Worm (Caenorhabditis elegans): Measurements from ENCODE around the gene abch-1.
A peak's percentile ranks its signal among the peaks of the same experiment; 100 is the strongest.

abch-1 gene

DNA sequence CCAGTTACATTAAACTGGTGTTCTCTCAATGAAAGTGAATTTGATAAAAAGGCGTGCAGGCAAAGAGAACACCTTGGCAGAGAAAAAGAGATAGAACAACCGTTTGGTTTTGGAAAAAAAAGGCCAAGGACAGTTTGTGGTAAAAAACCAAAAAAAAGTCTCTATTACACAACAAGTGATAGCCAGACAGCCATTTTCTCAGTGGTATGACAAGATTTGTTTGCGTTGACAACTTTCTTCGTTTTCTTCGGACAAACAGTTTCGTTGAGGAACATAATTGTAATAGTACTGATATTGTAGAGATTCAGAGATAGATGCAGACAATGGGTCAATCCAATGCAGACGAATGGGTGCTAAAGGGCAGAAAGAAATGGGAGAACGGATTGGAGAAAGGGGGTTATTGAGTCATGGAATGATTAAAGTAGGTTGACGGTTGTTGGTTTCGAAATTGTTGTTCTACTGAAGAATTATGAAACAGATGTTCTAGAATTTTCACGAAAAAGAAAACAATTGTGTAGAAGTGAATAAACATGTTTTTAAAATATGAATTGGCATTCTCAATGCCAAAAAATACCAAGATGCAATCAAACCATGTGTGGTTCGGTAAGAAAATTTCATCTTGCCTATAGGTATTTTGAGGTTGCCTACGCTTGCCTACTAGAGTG, 30.9 kb upstream of the abch-1 start:
- TF ChIP-seq tra-4 (tag; optimal IDR thresholded peaks at IDR 0.05) (no peak), sea-1 (GFP tag; conservative IDR thresholded peaks at IDR 0.05) (no peak), ets-7 (tag; optimal IDR thresholded peaks at IDR 0.05) (no peak), scrt-1 (GFP tag; IDR thresholded peaks at IDR 0.05) (no peak), tbx-11 (GFP tag; IDR thresholded peaks at IDR 0.05) (no peak), hmg-4 (GFP tag; optimal IDR thresholded peaks at IDR 0.05) (no peak), aly-1 (tag; optimal IDR thresholded peaks at IDR 0.05) (no peak), hnd-1 (tag; optimal IDR thresholded peaks at IDR 0.05) (no peak), ceh-13 (GFP tag; optimal IDR thresholded peaks at IDR 0.05) (no peak), ama-1 (optimal IDR thresholded peaks at IDR 0.05) (no peak), B0310.2 (tag; optimal IDR thresholded peaks at IDR 0.05) (no peak), F13C5.2 (tag; optimal IDR thresholded peaks at IDR 0.05) (no peak), ceh-36 (tag; optimal IDR thresholded peaks at IDR 0.05) (no peak), hmbx-1 (tag; optimal IDR thresholded peaks at IDR 0.05) (no peak), tbx-37 (GFP tag; conservative IDR thresholded peaks at IDR 0.05) (no peak), pes-1 (GFP tag; IDR thresholded peaks at IDR 0.05) (no peak), flt-1 (GFP tag; IDR thresholded peaks at IDR 0.05) (no peak)

DNA sequence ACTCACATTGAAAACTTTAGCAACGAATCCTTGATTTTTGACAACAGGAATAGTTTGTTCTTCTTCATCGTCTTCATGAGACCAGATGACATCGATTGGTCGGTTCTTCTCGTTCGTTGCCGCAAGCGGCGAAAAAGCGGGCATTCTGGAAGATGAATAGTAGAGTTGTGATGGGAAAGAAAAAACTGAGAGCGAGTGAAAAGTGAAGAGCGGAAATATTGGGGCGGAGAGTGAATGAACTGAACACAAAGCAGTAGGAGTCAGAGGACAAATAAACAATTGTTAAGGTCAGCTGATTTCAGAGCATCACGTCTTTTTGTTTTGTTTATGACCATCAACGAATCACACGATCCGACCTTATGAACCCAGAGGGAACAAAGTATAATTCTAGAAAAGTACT, 29.9 kb upstream of the abch-1 start, which contains the start of gene F18C5.10:
TSS of gene F18C5.10 (minus strand) at position 145 of the 400 bp plus-strand sequence.
- TF ChIP-seq ets-7 (tag; optimal IDR thresholded peaks at IDR 0.05) = no peak
- no peak for TF ChIP-seq pes-1 (GFP tag; IDR thresholded peaks at IDR 0.05)
- no peak for TF ChIP-seq tra-4 (tag; optimal IDR thresholded peaks at IDR 0.05)
- no peak for TF ChIP-seq B0310.2 (tag; optimal IDR thresholded peaks at IDR 0.05)
- no peak for TF ChIP-seq ceh-13 (GFP tag; optimal IDR thresholded peaks at IDR 0.05)
- TF ChIP-seq hmbx-1 (tag; optimal IDR thresholded peaks at IDR 0.05) = no peak
- no peak for TF ChIP-seq scrt-1 (GFP tag; IDR thresholded peaks at IDR 0.05)
- TF ChIP-seq flt-1 (GFP tag; IDR thresholded peaks at IDR 0.05) = no peak
- TF ChIP-seq tbx-11 (GFP tag; IDR thresholded peaks at IDR 0.05) = no peak
- no peak for TF ChIP-seq hnd-1 (tag; optimal IDR thresholded peaks at IDR 0.05)
- no peak for TF ChIP-seq aly-1 (tag; optimal IDR thresholded peaks at IDR 0.05)
- no peak for TF ChIP-seq tbx-37 (GFP tag; conservative IDR thresholded peaks at IDR 0.05)
- TF ChIP-seq ceh-36 (tag; optimal IDR thresholded peaks at IDR 0.05) = no peak
- TF ChIP-seq hmg-4 (GFP tag; optimal IDR thresholded peaks at IDR 0.05) = no peak
- no peak for TF ChIP-seq sea-1 (GFP tag; conservative IDR thresholded peaks at IDR 0.05)
- TF ChIP-seq ama-1 (optimal IDR thresholded peaks at IDR 0.05) = no peak
- no peak for TF ChIP-seq F13C5.2 (tag; optimal IDR thresholded peaks at IDR 0.05)

DNA sequence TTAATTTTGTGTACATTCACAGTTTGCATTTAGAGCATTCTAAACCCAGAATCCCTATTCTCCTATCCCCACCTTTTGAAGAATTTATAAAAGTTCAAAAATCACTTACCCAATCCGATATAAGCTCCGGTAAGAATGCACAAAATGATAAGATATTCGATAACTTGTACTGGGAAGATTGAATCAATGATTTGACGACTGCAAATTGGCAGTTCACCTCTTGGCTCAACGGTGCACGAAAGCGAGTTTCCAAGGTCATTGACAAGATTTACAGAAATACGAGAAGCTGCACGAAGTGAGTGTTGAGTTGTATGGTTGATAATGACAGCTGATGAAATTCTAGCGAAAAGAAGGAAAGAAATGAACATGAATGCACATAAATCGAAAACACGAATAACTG, 28.9 kb upstream of the abch-1 start:
- TF ChIP-seq hnd-1 (tag; optimal IDR thresholded peaks at IDR 0.05) = no peak
- no peak for TF ChIP-seq tbx-11 (GFP tag; IDR thresholded peaks at IDR 0.05)
- TF ChIP-seq scrt-1 (GFP tag; IDR thresholded peaks at IDR 0.05) = no peak
- no peak for TF ChIP-seq ceh-13 (GFP tag; optimal IDR thresholded peaks at IDR 0.05)
- no peak for TF ChIP-seq hmbx-1 (tag; optimal IDR thresholded peaks at IDR 0.05)
- no peak for TF ChIP-seq flt-1 (GFP tag; IDR thresholded peaks at IDR 0.05)
- no peak for TF ChIP-seq pes-1 (GFP tag; IDR thresholded peaks at IDR 0.05)
- no peak for TF ChIP-seq F13C5.2 (tag; optimal IDR thresholded peaks at IDR 0.05)
- TF ChIP-seq ama-1 (optimal IDR thresholded peaks at IDR 0.05) = no peak
- TF ChIP-seq ceh-36 (tag; optimal IDR thresholded peaks at IDR 0.05) = no peak
- no peak for TF ChIP-seq hmg-4 (GFP tag; optimal IDR thresholded peaks at IDR 0.05)
- TF ChIP-seq B0310.2 (tag; optimal IDR thresholded peaks at IDR 0.05) = no peak
- TF ChIP-seq ets-7 (tag; optimal IDR thresholded peaks at IDR 0.05) = no peak
- TF ChIP-seq tbx-37 (GFP tag; conservative IDR thresholded peaks at IDR 0.05) = no peak
- no peak for TF ChIP-seq tra-4 (tag; optimal IDR thresholded peaks at IDR 0.05)
- no peak for TF ChIP-seq aly-1 (tag; optimal IDR thresholded peaks at IDR 0.05)
- no peak for TF ChIP-seq sea-1 (GFP tag; conservative IDR thresholded peaks at IDR 0.05)

DNA sequence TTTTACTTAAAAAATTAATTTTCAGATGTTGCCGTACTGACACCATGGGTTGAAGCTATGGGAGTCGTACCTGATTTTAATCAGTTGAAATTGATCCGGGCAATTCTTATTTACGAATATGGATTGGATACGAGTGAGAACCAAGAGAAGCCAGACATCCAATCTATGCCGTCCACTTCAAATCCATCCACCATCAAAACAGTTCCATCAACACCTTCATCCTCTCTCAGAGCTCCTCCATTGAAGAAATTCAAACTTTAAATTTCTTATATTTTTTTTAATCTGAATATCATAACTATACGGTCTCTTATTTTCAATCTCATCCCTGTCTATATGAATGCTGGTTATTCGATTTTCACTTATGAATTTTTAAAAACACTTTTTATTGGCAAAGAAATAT, 27.5 kb upstream of the abch-1 start:
- TF ChIP-seq ceh-36 (tag; optimal IDR thresholded peaks at IDR 0.05) = no peak
- no peak for TF ChIP-seq F13C5.2 (tag; optimal IDR thresholded peaks at IDR 0.05)
- no peak for TF ChIP-seq tbx-11 (GFP tag; IDR thresholded peaks at IDR 0.05)
- no peak for TF ChIP-seq sea-1 (GFP tag; conservative IDR thresholded peaks at IDR 0.05)
- no peak for TF ChIP-seq aly-1 (tag; optimal IDR thresholded peaks at IDR 0.05)
- TF ChIP-seq tbx-37 (GFP tag; conservative IDR thresholded peaks at IDR 0.05) = no peak
- TF ChIP-seq ets-7 (tag; optimal IDR thresholded peaks at IDR 0.05) = no peak
- TF ChIP-seq hnd-1 (tag; optimal IDR thresholded peaks at IDR 0.05) = no peak
- TF ChIP-seq tra-4 (tag; optimal IDR thresholded peaks at IDR 0.05) = no peak
- no peak for TF ChIP-seq pes-1 (GFP tag; IDR thresholded peaks at IDR 0.05)
- no peak for TF ChIP-seq B0310.2 (tag; optimal IDR thresholded peaks at IDR 0.05)
- TF ChIP-seq ceh-13 (GFP tag; optimal IDR thresholded peaks at IDR 0.05) = no peak
- no peak for TF ChIP-seq scrt-1 (GFP tag; IDR thresholded peaks at IDR 0.05)
- no peak for TF ChIP-seq hmg-4 (GFP tag; optimal IDR thresholded peaks at IDR 0.05)

DNA sequence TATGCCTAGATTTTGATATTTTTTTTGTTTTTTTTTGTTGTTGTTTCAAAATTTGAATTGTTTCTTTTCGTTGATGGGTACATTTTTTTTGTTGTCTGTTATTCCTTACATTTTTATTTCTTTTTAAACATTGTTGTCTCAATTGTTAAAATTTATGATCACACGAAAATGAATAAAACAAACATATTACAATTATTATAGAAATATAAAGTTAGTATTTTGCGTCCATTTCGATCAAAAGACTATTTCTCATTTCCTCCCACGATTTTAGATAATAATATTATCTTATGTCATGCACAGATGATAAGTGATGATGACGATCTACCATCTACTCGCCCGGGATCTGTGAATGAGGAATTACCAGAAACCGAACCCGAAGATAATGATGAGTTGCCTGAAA, 23.2 kb upstream of the abch-1 start, which contains the start of gene wrn-1:
TSS of gene wrn-1 (plus strand) at position 301 of the 400 bp plus-strand sequence.
- no peak for TF ChIP-seq scrt-1 (GFP tag; IDR thresholded peaks at IDR 0.05)

DNA sequence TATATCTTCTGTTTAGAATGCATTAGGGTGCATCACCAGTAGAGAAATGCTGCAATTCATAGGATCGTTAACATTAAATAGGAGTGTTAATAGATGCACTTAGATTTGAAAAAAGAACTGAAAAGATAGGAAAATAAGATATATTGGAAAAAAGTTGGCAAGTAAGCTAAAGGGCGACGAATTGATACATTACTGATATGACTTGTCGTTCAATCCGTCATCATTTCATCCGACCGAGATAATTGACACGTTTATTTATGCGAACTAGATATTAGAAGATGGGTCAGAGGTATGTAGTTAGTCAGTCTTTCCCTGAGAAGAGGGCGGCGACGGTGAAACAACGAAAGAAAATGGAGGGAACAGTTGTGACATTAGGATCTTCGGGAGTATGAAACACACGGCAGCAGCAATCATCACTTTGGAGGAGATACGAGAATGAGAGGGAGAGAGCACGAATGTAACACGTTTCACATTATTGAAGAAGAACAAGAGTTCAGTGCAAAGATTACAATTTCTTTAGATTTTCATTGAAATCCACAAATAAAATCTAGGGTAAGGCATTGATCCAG, 13.5 kb upstream of the abch-1 start, which contains the start of gene lron-15:
TSS of gene lron-15 (minus strand) at position 51 of the 569 bp plus-strand sequence.
- no peak for TF ChIP-seq pes-1 (GFP tag; IDR thresholded peaks at IDR 0.05)
- TF ChIP-seq tbx-11 (GFP tag; IDR thresholded peaks at IDR 0.05) = no peak

DNA sequence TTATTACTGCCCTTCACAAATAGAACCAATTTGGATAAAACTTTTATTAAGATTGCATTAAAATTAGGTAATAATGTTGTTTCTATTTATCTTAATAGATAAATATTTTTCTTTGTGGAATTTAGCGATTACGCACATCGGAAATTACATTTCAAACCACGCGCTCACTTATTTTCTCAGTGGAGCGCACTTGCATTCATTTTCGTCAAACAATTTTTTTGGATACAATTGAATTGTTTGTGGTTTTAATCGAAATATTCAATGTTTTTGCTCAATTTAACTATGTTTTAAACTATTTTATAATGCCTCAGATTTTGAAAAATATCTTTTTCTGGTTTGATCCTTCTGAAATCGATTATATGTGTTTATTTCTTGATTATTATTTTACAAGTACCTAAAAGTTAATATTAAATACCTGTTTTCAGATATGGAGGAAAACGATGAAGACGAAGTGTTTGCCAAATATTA, 4.6 kb upstream of the abch-1 start, which contains the start of gene utp-20:
TSS of gene utp-20 (plus strand) at position 418 of the 468 bp plus-strand sequence.
- TF ChIP-seq F13C5.2 (tag; optimal IDR thresholded peaks at IDR 0.05) (peak; percentile 5), ceh-13 (GFP tag; optimal IDR thresholded peaks at IDR 0.05) (no peak), ets-7 (tag; optimal IDR thresholded peaks at IDR 0.05) (no peak)

Data from whole organism, early embryonic.